Fruit fly (Drosophila melanogaster) ovary, adult (tissue): ENCODE data around the gene CG15888.

Source experiments
- CG17801 ChIP-seq: fragments of 200-800 bp; optimal IDR thresholded peaks from 2 replicates; lab custom pipeline; 2019; ENCODE audit warnings: missing biosample characterization, mild to moderate bottlenecking, missing genetic modification characterization, moderate library complexity; ENCODE audit not compliant: partially characterized antibody

Gene CG15888

dm6 chr3R:13286118-13286579 is at the start of gene CG15888:
CG15888 (minus strand) TSS chr3R:13286529.
- no peak for TF ChIP-seq CG17801 (GFP tag; lab: Kevin White, UChicago)

DNA sequence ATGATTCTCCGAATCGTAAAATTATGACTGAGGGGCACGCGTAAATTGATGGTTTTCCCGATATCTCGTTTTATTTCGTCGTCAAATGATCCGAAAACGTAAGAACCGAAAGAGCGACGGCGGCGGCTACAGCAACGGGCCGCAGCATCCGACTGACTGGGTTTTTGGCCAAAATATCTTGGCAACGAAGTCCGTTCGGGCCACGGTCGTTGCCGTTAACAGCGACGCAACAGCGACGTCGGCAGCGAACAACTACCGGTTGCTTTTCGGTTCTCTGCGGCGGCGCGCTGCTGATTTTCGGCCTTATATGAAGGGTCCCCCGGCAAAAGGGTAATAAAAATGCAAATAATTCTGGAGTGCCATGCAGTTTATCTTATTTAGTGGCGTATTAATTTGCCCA is 47.7 kb upstream of the CG15888 start, which contains the start of gene PK2-R2:
Gene PK2-R2 (minus strand): TSS at position 160 of the 400 bp plus-strand sequence.
- no peak for TF ChIP-seq CG17801 (GFP tag; lab: Kevin White, UChicago)

DNA sequence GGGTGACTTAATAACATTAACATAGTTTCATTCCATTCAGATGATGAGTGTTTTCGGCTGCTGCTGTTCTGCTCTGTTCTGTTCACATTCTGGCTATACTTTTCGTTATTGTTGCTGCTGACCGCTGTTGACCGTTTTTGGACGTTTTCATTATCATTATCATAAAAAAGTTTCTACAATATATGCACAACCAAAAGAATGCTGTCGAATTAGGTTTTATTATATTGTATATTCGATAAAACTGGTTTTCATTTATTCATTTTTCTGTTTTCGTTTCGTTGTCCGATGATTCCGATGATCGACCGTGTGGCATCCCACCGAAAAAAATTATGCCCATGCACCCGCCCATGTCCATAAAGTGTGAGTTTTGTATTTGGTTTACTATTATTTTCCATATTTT is 46.7 kb upstream of the CG15888 start:
- TF ChIP-seq CG17801 (GFP tag; lab: Kevin White, UChicago), result no peak

DNA sequence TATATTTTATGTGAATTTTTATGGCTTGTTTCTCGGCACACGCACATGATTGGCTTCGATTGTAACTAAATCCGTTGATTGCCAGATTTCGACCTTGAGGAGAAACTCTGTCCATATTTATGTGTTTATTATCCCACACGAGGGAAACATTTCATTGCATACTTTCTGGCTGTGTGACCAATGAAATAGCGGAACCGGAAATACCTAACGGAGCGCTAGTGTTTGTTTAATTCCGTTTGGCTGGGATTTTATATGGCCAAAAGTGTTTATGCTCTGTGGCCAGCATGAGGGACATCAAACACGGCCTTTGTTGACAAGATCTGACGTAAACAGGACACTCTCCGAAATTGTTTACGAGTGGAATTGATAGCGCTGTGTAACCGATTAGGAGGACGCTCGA is 33.5 kb upstream of the CG15888 start:
- TF ChIP-seq CG17801 (GFP tag; lab: Kevin White, UChicago), result peak; percentile 9

DNA sequence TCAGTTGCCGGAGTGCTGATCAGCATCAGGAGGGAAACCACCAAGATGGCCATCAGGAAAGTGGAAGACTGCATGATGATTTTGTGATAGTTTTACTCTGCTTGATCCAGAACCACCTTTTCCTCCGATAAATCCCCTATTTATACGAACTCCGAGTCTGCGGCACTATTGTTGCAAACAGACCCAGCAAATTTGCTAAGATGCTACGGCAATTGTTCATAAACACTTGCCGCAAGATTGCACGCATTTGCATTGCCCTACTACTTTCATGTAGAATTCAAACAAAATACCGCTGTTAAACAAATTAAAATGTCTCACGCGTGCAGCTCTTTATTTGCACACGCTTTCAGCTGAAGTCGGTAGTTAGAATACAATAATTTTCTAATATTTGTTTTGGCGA is 32.8 kb upstream of the CG15888 start, which contains the start of gene CG45080:
Gene CG45080 (minus strand): TSS at position 101 of the 400 bp plus-strand sequence.
- no peak for TF ChIP-seq CG17801 (GFP tag; lab: Kevin White, UChicago)

dm6 chr3R:13313088-13313487 is 26.8 kb upstream of the CG15888 start, which contains the start of gene CG44142:
CG44142 (minus strand) TSS chr3R:13313188.
- no peak for TF ChIP-seq CG17801 (GFP tag; lab: Kevin White, UChicago)

DNA sequence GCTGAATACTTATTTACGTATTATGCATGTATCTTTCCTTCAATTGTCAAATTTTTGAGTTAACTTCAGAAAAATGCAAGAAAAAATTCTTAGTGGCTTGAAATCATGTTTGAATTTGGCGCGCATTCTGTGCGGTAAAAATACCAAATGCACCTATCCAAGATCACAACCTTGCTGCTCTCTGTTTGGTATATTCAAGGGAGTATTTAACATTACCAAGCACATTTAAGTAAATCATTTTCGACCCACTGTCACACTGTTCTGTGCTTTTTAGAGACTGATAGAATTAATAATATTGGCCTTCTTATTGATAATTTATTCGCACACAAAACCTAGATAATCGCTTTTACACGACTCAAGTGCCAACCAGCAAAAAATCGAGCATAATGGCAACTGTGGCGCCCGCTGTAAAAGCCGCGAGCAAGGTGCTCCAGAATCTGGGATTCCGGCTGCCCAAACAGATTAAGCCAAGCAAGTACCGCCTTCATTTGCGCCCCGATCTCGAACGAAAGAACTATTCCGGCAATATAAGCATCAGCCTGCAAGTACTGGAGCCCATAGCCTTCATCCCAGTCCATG is 22.9 kb upstream of the CG15888 start:
- no peak for TF ChIP-seq CG17801 (GFP tag; lab: Kevin White, UChicago)

dm6 chr3R:13306595-13306994 is 20.3 kb upstream of the CG15888 start:
- TF ChIP-seq CG17801 (GFP tag; lab: Kevin White, UChicago), result no peak

DNA sequence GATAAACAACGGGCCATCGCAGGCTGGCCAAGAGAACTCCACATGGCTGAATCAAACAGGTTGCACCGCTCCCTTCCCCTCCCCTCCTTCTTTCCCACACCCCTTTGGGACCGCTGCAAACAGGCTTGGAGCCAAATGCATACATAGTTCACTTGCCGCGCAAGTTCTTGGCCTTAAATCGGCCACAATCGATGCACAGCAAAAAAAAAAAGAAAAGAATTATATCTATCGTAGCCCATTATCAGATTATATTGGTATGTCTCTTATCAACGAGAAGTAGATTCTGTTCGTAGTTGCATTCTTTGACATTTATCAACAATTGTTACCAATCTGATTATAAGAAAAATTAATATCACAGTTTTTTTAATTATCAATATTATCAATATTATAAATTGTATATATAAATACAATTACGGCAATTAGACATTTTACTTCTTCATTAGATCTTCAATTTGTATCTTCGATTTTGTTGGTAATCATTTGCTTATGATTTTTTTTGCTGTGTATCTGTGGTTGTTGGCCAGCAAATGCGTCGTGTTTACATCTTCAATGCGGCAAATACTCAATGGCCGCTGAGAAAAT is 19.1 kb upstream of the CG15888 start:
- TF ChIP-seq CG17801 (GFP tag; lab: Kevin White, UChicago), result no peak

- no peak for TF ChIP-seq CG17801 (GFP tag; lab: Kevin White, UChicago)
These were observed 18.3 kb upstream of the CG15888 start for dm6 chr3R:13304512-13305069.

DNA sequence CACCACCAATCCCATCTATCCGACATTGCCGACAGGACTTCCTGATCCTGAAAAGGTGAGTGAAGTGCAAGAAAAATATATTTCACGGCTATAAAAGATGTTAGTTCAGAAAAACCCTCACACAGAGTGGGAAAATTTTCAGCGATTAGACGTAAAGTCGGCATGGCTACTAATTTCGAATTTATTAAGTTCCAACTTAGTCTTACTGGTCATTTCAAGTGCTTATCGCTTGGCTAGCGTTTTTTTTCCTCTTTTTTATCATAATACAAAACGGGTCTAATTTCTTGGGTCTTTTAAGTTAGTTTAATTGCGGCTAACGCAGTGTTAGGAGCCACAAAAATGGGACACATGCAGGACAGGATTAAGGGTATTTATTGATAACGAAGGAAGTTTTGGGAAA is 16.8 kb upstream of the CG15888 start, which contains the start of gene CG43208:
Gene CG43208 (plus strand): TSS at position 301 of the 400 bp plus-strand sequence.
- no peak for TF ChIP-seq CG17801 (GFP tag; lab: Kevin White, UChicago)

DNA sequence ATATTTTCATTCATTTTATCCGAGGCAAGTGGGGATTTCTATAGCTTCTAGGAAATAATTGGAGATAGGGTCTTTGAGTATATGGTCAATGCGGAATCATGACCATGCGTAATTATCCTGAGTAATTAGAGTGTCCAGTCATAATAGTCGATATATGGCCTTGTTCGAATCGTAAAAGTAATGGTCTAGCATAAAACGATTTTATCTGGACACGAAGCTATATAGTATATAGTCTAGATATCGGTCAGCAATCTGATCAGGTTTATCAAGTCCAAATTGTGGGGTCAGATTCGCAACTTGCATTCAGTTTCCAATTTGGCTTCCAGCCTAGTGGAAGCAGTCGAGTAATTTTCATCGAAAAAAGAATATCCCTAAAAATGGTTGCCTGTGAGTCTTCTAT is 16.0 kb upstream of the CG15888 start, which contains the start of gene CG32473:
Gene CG32473 (plus strand): TSS at position 301 of the 400 bp plus-strand sequence.
- no peak for TF ChIP-seq CG17801 (GFP tag; lab: Kevin White, UChicago)

DNA sequence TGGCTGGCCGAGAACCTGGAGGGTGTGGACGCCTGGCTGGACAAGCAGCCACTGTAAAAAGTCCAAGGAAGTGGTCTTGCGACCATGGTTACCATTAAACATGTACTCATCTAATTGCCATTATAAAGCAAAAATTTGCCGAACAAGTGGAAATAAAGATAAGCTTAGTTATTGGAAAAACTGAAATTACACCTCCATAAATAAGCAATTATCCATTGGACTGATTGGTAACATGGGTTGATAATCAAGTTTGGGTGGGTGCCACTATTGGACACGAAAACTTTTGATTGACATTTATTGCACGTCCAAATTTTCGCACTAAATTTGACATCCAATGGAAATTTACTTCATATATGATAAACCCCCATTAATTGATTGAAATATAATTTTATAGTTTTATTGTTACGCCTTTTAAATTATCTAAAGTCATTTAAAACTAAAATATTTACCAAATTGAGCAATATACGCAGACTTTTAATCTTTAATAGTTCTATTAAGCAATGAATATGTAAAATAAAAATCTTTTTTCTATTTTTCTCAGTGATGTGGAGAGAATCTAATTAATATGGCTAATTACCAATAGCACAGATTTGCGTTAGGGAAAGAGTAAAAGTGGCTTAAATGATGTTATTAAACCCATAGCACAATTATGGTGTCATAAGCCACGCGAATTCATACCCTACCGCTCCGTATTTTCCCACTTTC is 11.9 kb upstream of the CG15888 start, which contains the start of gene CG8774:
Gene CG8774 (plus strand): TSS at position 655 of the 705 bp plus-strand sequence.
- no peak for TF ChIP-seq CG17801 (GFP tag; lab: Kevin White, UChicago)

dm6 chr3R:13294461-13294860 is 8.1 kb upstream of the CG15888 start, which contains the start of gene CG8773:
CG8773 (plus strand) TSS chr3R:13294748.
- TF ChIP-seq CG17801 (GFP tag; lab: Kevin White, UChicago), result no peak
